Fruit fly (Drosophila melanogaster) whole organism, embryonic: Measurements from ENCODE around the gene CG7653.

Experiments
- Antp ChIP-seq: fragments of 200-800 bp; sonication (Bioruptor generic); optimal IDR thresholded peaks from 3 replicates; lab custom pipeline; 2016; ENCODE audit warnings: missing biosample characterization, missing genetic modification characterization
- CG10321 ChIP-seq: fragments of 200-800 bp; sonication (Bioruptor generic); IDR thresholded peaks from 2 replicates; pipeline ENCODE4 v1.3.6; 2022; ENCODE audit warnings: missing biosample characterization, missing genetic modification characterization
- CG11085 ChIP-seq: fragments of 200-800 bp; sonication (Bioruptor generic); IDR thresholded peaks from 2 replicates; pipeline ENCODE4 v1.3.6; 2022; ENCODE audit warnings: missing biosample characterization, missing genetic modification characterization
- CG12942 ChIP-seq: fragments of 200-800 bp; sonication (Bioruptor generic); optimal IDR thresholded peaks from 3 replicates; lab custom pipeline; 2016; ENCODE audit warnings: missing biosample characterization, missing genetic modification characterization
- CG13624 ChIP-seq: fragments of 200-800 bp; sonication (Bioruptor generic); optimal IDR thresholded peaks from 2 replicates; lab custom pipeline; 2016; ENCODE audit warnings: missing biosample characterization, missing genetic modification characterization
- CG13775 ChIP-seq: fragments of 200-800 bp; sonication (Bioruptor generic); optimal IDR thresholded peaks from 3 replicates; lab custom pipeline; 2017; ENCODE audit warnings: missing biosample characterization, mild to moderate bottlenecking, missing genetic modification characterization
- CG13894 ChIP-seq: fragments of 200-800 bp; sonication (Bioruptor generic); optimal IDR thresholded peaks from 3 replicates; lab custom pipeline; 2018; ENCODE audit warnings: missing biosample characterization, mild to moderate bottlenecking, missing genetic modification characterization, moderate library complexity
- CG14860 ChIP-seq: fragments of 200-800 bp; sonication (Bioruptor generic); IDR thresholded peaks from 3 replicates; pipeline ENCODE4 v1.3.6; 2022; ENCODE audit warnings: missing biosample characterization, missing genetic modification characterization; ENCODE audit not compliant: partially characterized antibody
- CG14965 ChIP-seq: fragments of 200-800 bp; sonication (Bioruptor generic); optimal IDR thresholded peaks from 2 replicates; lab custom pipeline; 2016; ENCODE audit warnings: missing biosample characterization, missing genetic modification characterization, borderline replicate concordance
- CG31441 ChIP-seq: fragments of 200-800 bp; sonication (Bioruptor generic); IDR thresholded peaks from 2 replicates; pipeline ENCODE4 v1.3.6; 2022; ENCODE audit warnings: missing biosample characterization, missing genetic modification characterization
- CG32767 ChIP-seq: fragments of 200-800 bp; sonication (Bioruptor generic); IDR thresholded peaks from 2 replicates; pipeline ENCODE4 v1.3.6; 2022; ENCODE audit warnings: missing biosample characterization, missing genetic modification characterization
- CG42726 ChIP-seq: fragments of 200-800 bp; sonication (Bioruptor generic); IDR thresholded peaks from 2 replicates; pipeline ENCODE4 v1.3.6; 2022; ENCODE audit warnings: missing biosample characterization, missing genetic modification characterization; ENCODE audit not compliant: partially characterized antibody
- CG5245 ChIP-seq: fragments of 200-800 bp; sonication (Bioruptor generic); optimal IDR thresholded peaks from 3 replicates; lab custom pipeline; 2016; ENCODE audit warnings: missing biosample characterization, missing genetic modification characterization
- CG6175 ChIP-seq: fragments of 200-800 bp; sonication (Bioruptor generic); IDR thresholded peaks from 3 replicates; pipeline ENCODE4 v1.3.6; 2022; ENCODE audit warnings: missing biosample characterization, missing genetic modification characterization
- CG6689 ChIP-seq: fragments of 200-800 bp; sonication (Bioruptor generic); IDR thresholded peaks from 2 replicates; pipeline ENCODE4 v1.3.6; 2022; ENCODE audit warnings: missing biosample characterization, missing genetic modification characterization
- CG7786 ChIP-seq: fragments of 200-800 bp; sonication (Bioruptor generic); optimal IDR thresholded peaks from 2 replicates; lab custom pipeline; 2016; ENCODE audit warnings: missing biosample characterization, missing genetic modification characterization
- CG8765 ChIP-seq: fragments of 200-800 bp; sonication (Bioruptor generic); IDR thresholded peaks from 2 replicates; pipeline ENCODE4 v1.3.6; 2022; ENCODE audit warnings: missing biosample characterization, missing genetic modification characterization
- D19B ChIP-seq: fragments of 200-800 bp; sonication (Bioruptor generic); optimal IDR thresholded peaks from 2 replicates; lab custom pipeline; 2017; ENCODE audit warnings: missing biosample characterization, mild to moderate bottlenecking, missing genetic modification characterization
- Dip3 ChIP-seq: fragments of 200-800 bp; sonication (Bioruptor generic); optimal IDR thresholded peaks from 3 replicates; lab custom pipeline; 2016; ENCODE audit warnings: missing biosample characterization, missing genetic modification characterization
- Dll ChIP-seq: fragments of 200-800 bp; sonication (Bioruptor generic); IDR thresholded peaks from 4 replicates; pipeline ENCODE4 v1.3.6; 2022; ENCODE audit warnings: missing biosample characterization, missing genetic modification characterization; ENCODE audit not compliant: partially characterized antibody
- Fer3 ChIP-seq: fragments of 200-800 bp; sonication (Bioruptor generic); optimal IDR thresholded peaks from 2 replicates; lab custom pipeline; 2018; ENCODE audit warnings: missing biosample characterization, mild to moderate bottlenecking, missing genetic modification characterization, moderate library complexity
- Hey ChIP-seq: fragments of 200-800 bp; sonication (Bioruptor generic); optimal IDR thresholded peaks from 3 replicates; lab custom pipeline; 2018; ENCODE audit warnings: missing biosample characterization, mild to moderate bottlenecking, missing genetic modification characterization
- HmgZ ChIP-seq: fragments of 200-800 bp; sonication (Bioruptor generic); optimal IDR thresholded peaks from 2 replicates; lab custom pipeline; 2018; ENCODE audit warnings: missing biosample characterization, mild to moderate bottlenecking, missing genetic modification characterization
- Kr ChIP-seq: fragments of 200-800 bp; sonication (Bioruptor generic); optimal IDR thresholded peaks from 2 replicates; lab custom pipeline; 2017; ENCODE audit warnings: missing biosample characterization, mild to moderate bottlenecking, missing genetic modification characterization
- Pdp1 ChIP-seq, 2 experiments: fragments of 200-800 bp; sonication (Bioruptor generic); optimal IDR thresholded peaks; 3 replicates each; lab custom pipeline; 2016; ENCODE audit warnings: missing biosample characterization in 2 of 2, missing genetic modification characterization in 2 of 2, mild to moderate bottlenecking in 1 of 2, moderate library complexity in 1 of 2
- ase ChIP-seq: fragments of 200-800 bp; sonication (Bioruptor generic); IDR thresholded peaks from 3 replicates; pipeline ENCODE4 v1.3.6; 2022; ENCODE audit warnings: missing biosample characterization, missing genetic modification characterization
- bigmax ChIP-seq: fragments of 200-800 bp; sonication (Bioruptor generic); optimal IDR thresholded peaks from 2 replicates; lab custom pipeline; 2018; ENCODE audit warnings: missing biosample characterization, mild to moderate bottlenecking, missing genetic modification characterization
- da ChIP-seq: fragments of 200-800 bp; sonication (Bioruptor generic); optimal IDR thresholded peaks from 2 replicates; lab custom pipeline; 2016; ENCODE audit warnings: missing biosample characterization, missing genetic modification characterization
- dati ChIP-seq: fragments of 200-800 bp; sonication (Bioruptor generic); IDR thresholded peaks from 2 replicates; pipeline ENCODE4 v1.3.6; 2022; ENCODE audit warnings: missing biosample characterization, missing genetic modification characterization
- esg ChIP-seq: fragments of 200-800 bp; sonication (Bioruptor generic); conservative IDR thresholded peaks from 2 replicates; pipeline ENCODE4 v1.3.6; 2022; ENCODE audit warnings: missing biosample characterization, missing genetic modification characterization
- eve ChIP-seq, 2 experiments: fragments of >200 bp; optimal IDR thresholded peaks; 2 replicates each; lab custom pipeline; 2017; ENCODE audit warnings: missing biosample characterization in 2 of 2, missing genetic modification characterization in 2 of 2
- fd102C ChIP-seq: fragments of 200-800 bp; sonication (Bioruptor generic); optimal IDR thresholded peaks from 2 replicates; lab custom pipeline; 2018; ENCODE audit warnings: missing biosample characterization, mild to moderate bottlenecking, missing genetic modification characterization, moderate library complexity
- fd64A ChIP-seq: fragments of 200-800 bp; sonication (Bioruptor generic); optimal IDR thresholded peaks from 3 replicates; lab custom pipeline; 2018; ENCODE audit warnings: missing biosample characterization, mild to moderate bottlenecking, missing genetic modification characterization
- ftz-f1 ChIP-seq: fragments of 200-800 bp; sonication (Bioruptor generic); optimal IDR thresholded peaks from 2 replicates; lab custom pipeline; 2016; ENCODE audit warnings: missing biosample characterization, missing genetic modification characterization
- gem ChIP-seq: fragments of 200-800 bp; sonication (Bioruptor generic); optimal IDR thresholded peaks from 2 replicates; lab custom pipeline; 2019; ENCODE audit warnings: missing biosample characterization, mild to moderate bottlenecking, missing genetic modification characterization, moderate library complexity
- gro ChIP-seq: fragments of 200-800 bp; sonication (Bioruptor generic); optimal IDR thresholded peaks from 2 replicates; lab custom pipeline; 2016; ENCODE audit warnings: missing biosample characterization, missing genetic modification characterization
- ham ChIP-seq: fragments of 200-800 bp; sonication (Bioruptor generic); IDR thresholded peaks from 2 replicates; pipeline ENCODE4 v1.3.6; 2022; ENCODE audit warnings: missing biosample characterization, missing genetic modification characterization
- lab ChIP-seq: fragments of 200-800 bp; sonication (Bioruptor generic); optimal IDR thresholded peaks from 3 replicates; lab custom pipeline; 2017; ENCODE audit warnings: missing biosample characterization, missing genetic modification characterization, mild to moderate bottlenecking, moderate library complexity, missing genetic modification reagents
- lilli ChIP-seq: fragments of 200-800 bp; sonication (Bioruptor generic); optimal IDR thresholded peaks from 3 replicates; lab custom pipeline; 2016; ENCODE audit warnings: missing biosample characterization, missing genetic modification characterization
- mld ChIP-seq: fragments of 200-800 bp; sonication (Bioruptor generic); IDR thresholded peaks from 3 replicates; pipeline ENCODE4 v1.3.6; 2022; ENCODE audit warnings: missing biosample characterization, missing genetic modification characterization; ENCODE audit not compliant: partially characterized antibody
- nerfin-2 ChIP-seq: fragments of 200-800 bp; sonication (Bioruptor generic); IDR thresholded peaks from 2 replicates; pipeline ENCODE4 v1.3.6; 2022; ENCODE audit warnings: missing biosample characterization, missing genetic modification characterization; ENCODE audit not compliant: partially characterized antibody
- psq ChIP-seq: fragments of 200-800 bp; sonication (Bioruptor generic); optimal IDR thresholded peaks from 2 replicates; lab custom pipeline; 2017; ENCODE audit warnings: missing biosample characterization, missing genetic modification characterization
- pzg ChIP-seq: fragments of 200-800 bp; sonication (Bioruptor generic); optimal IDR thresholded peaks from 3 replicates; lab custom pipeline; 2018; ENCODE audit warnings: missing biosample characterization, mild to moderate bottlenecking, missing genetic modification characterization, moderate library complexity
- rib ChIP-seq: fragments of 200-800 bp; sonication (Bioruptor generic); IDR thresholded peaks from 2 replicates; pipeline ENCODE4 v1.3.6; 2022; ENCODE audit warnings: missing biosample characterization, missing genetic modification characterization
- tin ChIP-seq: fragments of 200-800 bp; sonication (Bioruptor generic); optimal IDR thresholded peaks from 3 replicates; lab custom pipeline; 2016; ENCODE audit warnings: missing biosample characterization, missing genetic modification characterization
- tx ChIP-seq: fragments of 200-800 bp; sonication (Bioruptor generic); optimal IDR thresholded peaks from 2 replicates; lab custom pipeline; 2016; ENCODE audit warnings: missing biosample characterization, missing genetic modification characterization
- vfl ChIP-seq: fragments of 200-800 bp; sonication (Bioruptor generic); optimal IDR thresholded peaks from 2 replicates; lab custom pipeline; 2016; ENCODE audit warnings: missing biosample characterization, missing genetic modification characterization
- z ChIP-seq: fragments of 200-800 bp; sonication (Bioruptor generic); IDR thresholded peaks from 3 replicates; pipeline ENCODE4 v1.3.6; 2022; ENCODE audit warnings: missing biosample characterization, missing genetic modification characterization
- zfh2 ChIP-seq: fragments of 200-800 bp; sonication (Bioruptor generic); optimal IDR thresholded peaks from 2 replicates; lab custom pipeline; 2016; ENCODE audit warnings: missing biosample characterization, missing genetic modification characterization

Gene CG7653

DNA sequence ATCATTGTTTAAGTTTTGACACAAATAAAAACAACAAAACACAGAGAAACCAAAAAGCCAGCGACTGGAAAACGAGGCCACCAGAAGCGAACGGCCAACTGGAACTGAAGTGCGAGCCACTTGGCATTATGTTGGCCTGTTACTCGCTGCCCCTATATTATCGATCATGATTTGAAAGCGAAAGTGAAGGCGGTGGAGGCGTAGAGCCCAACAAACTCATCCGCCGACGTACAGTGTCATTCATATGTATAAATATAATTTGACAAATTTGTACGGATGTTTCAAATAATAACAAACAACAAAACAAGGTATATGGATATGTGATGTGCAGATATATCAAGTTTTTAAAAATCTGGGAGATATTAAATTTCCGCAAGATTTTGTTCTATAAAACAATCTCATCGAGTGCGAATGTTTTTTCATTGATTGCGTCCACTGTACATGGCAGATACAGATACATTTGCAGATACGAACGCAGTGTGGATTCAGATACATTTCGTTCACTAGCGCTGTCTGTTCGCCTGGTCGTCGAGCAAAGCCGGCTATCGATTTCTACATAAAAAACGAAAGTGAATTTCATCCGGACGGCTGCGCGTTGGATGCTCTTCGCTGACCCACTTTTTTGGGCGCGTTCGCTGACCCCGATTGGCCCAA lies 31.1 kb upstream of the CG7653 start (continued):
- no peak; the same call in 1 of the 2 replicates for TF ChIP-seq nerfin-2 (GFP tag; lab: Robert Waterston, UW)
- peak; percentile 75 for TF ChIP-seq rib (GFP tag; lab: Robert Waterston, UW)
- TF ChIP-seq dati, result peak; percentile 85; the same call in 1 of the 2 replicates
- peak; percentile 92 for TF ChIP-seq fd64A (GFP tag; lab: Kevin White, UChicago)
- TF ChIP-seq HmgZ (tag; lab: Kevin White, UChicago), result peak; percentile 96
- peak; percentile 96 for TF ChIP-seq lilli (GFP tag; lab: Kevin White, UChicago)
- peak; percentile 49 for TF ChIP-seq Kr
- TF ChIP-seq fd102C (GFP tag; lab: Kevin White, UChicago), result no peak
- peak; percentile 95 for TF ChIP-seq CG7786 (GFP tag; lab: Kevin White, UChicago)
- TF ChIP-seq CG6175 (GFP tag; lab: Robert Waterston, UW), result peak; percentile 81
- TF ChIP-seq ham (GFP tag; lab: Robert Waterston, UW), result peak; percentile 80
- peak; percentile 94 for TF ChIP-seq CG13624 (GFP tag; lab: Kevin White, UChicago)
- no peak for TF ChIP-seq bigmax (GFP tag; lab: Kevin White, UChicago)
- TF ChIP-seq tin, result peak; percentile 93
- peak; percentile 98 for TF ChIP-seq gem (tag; lab: Kevin White, UChicago)
- TF ChIP-seq ase (GFP tag; lab: Robert Waterston, UW), result peak; percentile 95
- peak; percentile 91 for TF ChIP-seq CG12942 (GFP tag; lab: Kevin White, UChicago)
- no peak for TF ChIP-seq mld (GFP tag; lab: Robert Waterston, UW)
- peak; percentile 16; the same call in 1 of the 3 replicates for TF ChIP-seq z (GFP tag; lab: Robert Waterston, UW)
- peak; percentile 95 for TF ChIP-seq Antp (GFP tag; lab: Kevin White, UChicago)
- peak; percentile 97 for TF ChIP-seq CG32767
- TF ChIP-seq CG42726 (GFP tag; lab: Robert Waterston, UW), result no peak
- peak; percentile 96 for TF ChIP-seq esg
- peak; percentile 91 to 96 for TF ChIP-seq Pdp1 (GFP tag; optimal IDR thresholded peaks at IDR 0.05; lab: Kevin White, UChicago)
- peak; percentile 52; the same call in 2 of the 3 replicates for TF ChIP-seq CG14860 (GFP tag; lab: Robert Waterston, UW)
- peak; percentile 94 for TF ChIP-seq Fer3
- TF ChIP-seq CG10321 (GFP tag; lab: Robert Waterston, UW), result peak; percentile 76; the same call in 1 of the 2 replicates
- peak; percentile 97 for TF ChIP-seq CG6689
- peak; percentile 94 for TF ChIP-seq CG31441 (GFP tag; lab: Robert Waterston, UW)
- no peak for TF ChIP-seq ftz-f1 (GFP tag; lab: Kevin White, UChicago)
- peak; percentile 90 for TF ChIP-seq CG13775 (GFP tag; lab: Kevin White, UChicago)
- TF ChIP-seq Dip3 (GFP tag; lab: Kevin White, UChicago), result peak; percentile 87
- peak; percentile 87 for TF ChIP-seq vfl (GFP tag; lab: Kevin White, UChicago)
- peak; percentile 91 for TF ChIP-seq gro (GFP tag; lab: Kevin White, UChicago)
- TF ChIP-seq eve (GFP tag; optimal IDR thresholded peaks at IDR 0.05; lab: Kevin White, UChicago), result peak in 1 of 2 experiments; percentile 98
- peak; percentile 28 for TF ChIP-seq CG13894
- peak; percentile 87 for TF ChIP-seq psq
- TF ChIP-seq CG11085 (GFP tag; lab: Robert Waterston, UW), result peak; percentile 84
- peak; percentile 81 for TF ChIP-seq D19B (GFP tag; lab: Kevin White, UChicago)
- TF ChIP-seq da (GFP tag; lab: Kevin White, UChicago), result peak; percentile 96
- peak; percentile 2 for TF ChIP-seq Hey (tag; lab: Kevin White, UChicago)
- TF ChIP-seq Dll (GFP tag; lab: Robert Waterston, UW), result peak; percentile 40; the same call in 1 of the 4 replicates
- peak; percentile 16 for TF ChIP-seq pzg (GFP tag; lab: Kevin White, UChicago)
- peak; percentile 95 for TF ChIP-seq lab (GFP tag; lab: Kevin White, UChicago)
- peak; percentile 92 for TF ChIP-seq CG5245 (GFP tag; lab: Kevin White, UChicago)
- peak; percentile 92 for TF ChIP-seq zfh2 (GFP tag; lab: Kevin White, UChicago)
- peak; percentile 71; the same call in 1 of the 2 replicates for TF ChIP-seq CG8765 (GFP tag; lab: Robert Waterston, UW)
- peak; percentile 70 for TF ChIP-seq CG14965 (GFP tag; lab: Kevin White, UChicago)
- TF ChIP-seq tx, result peak; percentile 93
